Worm (Caenorhabditis elegans): Measurements from ENCODE around the gene tmem-138.

DNA sequence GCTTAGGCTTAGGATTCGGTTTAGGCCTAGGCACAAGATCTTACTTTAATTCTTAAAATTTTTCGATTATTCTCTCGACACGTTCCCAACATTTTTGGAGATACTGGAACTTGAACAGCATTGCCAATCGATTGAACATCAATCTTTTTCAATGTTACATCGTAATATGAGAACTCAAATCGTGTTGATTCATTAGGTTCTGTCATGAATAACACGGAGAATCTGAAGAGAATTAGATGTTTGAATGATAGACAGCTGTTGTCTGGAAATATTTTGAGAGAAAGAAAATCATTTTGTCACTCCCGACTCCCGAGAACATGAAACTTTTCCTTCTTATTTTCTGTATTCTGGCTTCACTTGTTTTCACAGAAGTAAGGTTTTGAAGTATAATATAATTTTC is 12.2 kb downstream of the tmem-138 start, which contains the start of gene T05C12.15:
- TF ChIP-seq pqm-1 (tag; optimal IDR thresholded peaks at IDR 0.05) (no peak), Y22D7AL.16 (tag; optimal IDR thresholded peaks at IDR 0.05) (no peak), sdc-2 (tag; optimal IDR thresholded peaks at IDR 0.05) (no peak), elt-2 (tag; optimal IDR thresholded peaks at IDR 0.05) (no peak), nhr-232 (tag; optimal IDR thresholded peaks at IDR 0.05) (no peak), ama-1 (optimal IDR thresholded peaks at IDR 0.05) (no peak), nfya-1 (tag; optimal IDR thresholded peaks at IDR 0.05) (no peak), pha-4 (tag; optimal IDR thresholded peaks at IDR 0.05) (no peak), ceh-19 (GFP tag; optimal IDR thresholded peaks at IDR 0.05) (no peak), tbx-2 (tag; optimal IDR thresholded peaks at IDR 0.05) (no peak), ceh-9 (tag; optimal IDR thresholded peaks at IDR 0.05) (no peak)
